Worm (Caenorhabditis elegans): Measurements from ENCODE around the gene Y60C6A.1.
"Not testable (repeated sequence)": the region's sequence is repeated elsewhere in the genome, so short reads cannot be mapped to it uniquely, and the experiment has no call there.

- not testable (repeated sequence) for TF ChIP-seq dao-5, him-1 (tag; optimal IDR thresholded peaks at IDR 0.05)
Observed at ce11 chrV:4760674-4761073, 22.7 kb upstream of the Y60C6A.1 start, which contains the start of gene bgnt-1.4.

All from whole organism, L4/young adult.